Worm (Caenorhabditis elegans) whole organism, young adult: Measurements from ENCODE around the gene srbc-82.

Source experiments
- B0035.1 ChIP-seq: sonication (generic microtip); optimal IDR thresholded peaks from 2 replicates; lab custom pipeline; 2016; ENCODE audit warnings: missing genetic modification characterization, mild to moderate bottlenecking, missing compliant biosample characterization, missing genotype, missing genetic modification reagents
- B0261.1 ChIP-seq: sonication (generic microtip); optimal IDR thresholded peaks from 2 replicates; lab custom pipeline; 2016; ENCODE audit warnings: mild to moderate bottlenecking, missing genetic modification characterization, moderate library complexity, missing compliant biosample characterization
- B0336.3 ChIP-seq: fragments of 200-800 bp; sonication (Bioruptor generic); IDR thresholded peaks from 2 replicates; pipeline ENCODE4 v1.3.6; 2022; ENCODE audit warnings: missing genetic modification characterization, missing compliant biosample characterization
- D2030.7 ChIP-seq: fragments of 200-800 bp; sonication (Bioruptor generic); IDR thresholded peaks from 2 replicates; pipeline ENCODE4 v1.3.6; 2022; ENCODE audit warnings: missing genetic modification reagents, missing genetic modification characterization, missing compliant biosample characterization
- F23B12.7 ChIP-seq: sonication (generic microtip); optimal IDR thresholded peaks from 2 replicates; lab custom pipeline; 2017; ENCODE audit warnings: missing genetic modification characterization, mild to moderate bottlenecking, missing compliant biosample characterization, antibody characterized with exemption, moderate library complexity; ENCODE audit not compliant: insufficient read depth
- F33H1.4 ChIP-seq: fragments of 200-800 bp; sonication (Bioruptor generic); IDR thresholded peaks from 2 replicates; pipeline ENCODE4 v1.3.6; 2022; ENCODE audit warnings: missing genetic modification reagents, missing genetic modification characterization, missing compliant biosample characterization
- F49E8.2 ChIP-seq: sonication (generic microtip); optimal IDR thresholded peaks from 3 replicates; lab custom pipeline; 2017; ENCODE audit warnings: missing genetic modification characterization, mild to moderate bottlenecking, missing compliant biosample characterization, antibody characterized with exemption, moderate library complexity; ENCODE audit not compliant: insufficient read depth
- K12H6.12 ChIP-seq: fragments of 200-800 bp; sonication (Bioruptor generic); optimal IDR thresholded peaks from 2 replicates; lab custom pipeline; 2018; ENCODE audit warnings: mild to moderate bottlenecking, missing genetic modification characterization, missing compliant biosample characterization
- Y53F4B.3 ChIP-seq: fragments of 200-800 bp; sonication (Bioruptor generic); IDR thresholded peaks from 2 replicates; pipeline ENCODE4 v1.3.6; 2022; ENCODE audit warnings: missing genetic modification reagents, missing genetic modification characterization, missing compliant biosample characterization
- Y56A3A.18 ChIP-seq: fragments of 200-800 bp; sonication (Bioruptor generic); IDR thresholded peaks from 2 replicates; pipeline ENCODE4 v1.3.6; 2022; ENCODE audit warnings: missing genetic modification reagents, missing genetic modification characterization, missing compliant biosample characterization
- Y95B8A.8 ChIP-seq: fragments of 200-800 bp; sonication (Bioruptor generic); IDR thresholded peaks from 2 replicates; pipeline ENCODE4 v1.3.6; 2022; ENCODE audit warnings: missing genetic modification reagents, missing genetic modification characterization, missing compliant biosample characterization
- ZK185.1 ChIP-seq: sonication (generic microtip); optimal IDR thresholded peaks from 2 replicates; lab custom pipeline; 2016; ENCODE audit warnings: mild to moderate bottlenecking, missing genetic modification characterization, missing compliant biosample characterization; ENCODE audit not compliant: poor library complexity, severe bottlenecking
- athp-1 ChIP-seq: sonication (generic microtip); optimal IDR thresholded peaks from 2 replicates; lab custom pipeline; 2017; ENCODE audit warnings: mild to moderate bottlenecking, missing genetic modification characterization, missing compliant biosample characterization
- bed-1 ChIP-seq: fragments of 200-800 bp; sonication (Bioruptor generic); IDR thresholded peaks from 2 replicates; pipeline ENCODE4 v1.3.6; 2022; ENCODE audit warnings: missing genetic modification reagents, missing genetic modification characterization, missing compliant biosample characterization
- ceh-40 ChIP-seq: fragments of 200-800 bp; sonication (Bioruptor generic); IDR thresholded peaks from 2 replicates; pipeline ENCODE4 v1.3.6; 2022; ENCODE audit warnings: missing genetic modification characterization, missing compliant biosample characterization
- chd-7 ChIP-seq: sonication (generic microtip); optimal IDR thresholded peaks from 2 replicates; lab custom pipeline; 2016; ENCODE audit warnings: mild to moderate bottlenecking, missing genetic modification characterization, moderate library complexity, missing compliant biosample characterization
- die-1 ChIP-seq: sonication (generic microtip); optimal IDR thresholded peaks from 2 replicates; lab custom pipeline; 2016; ENCODE audit warnings: missing genotype, mild to moderate bottlenecking, missing genetic modification characterization, missing compliant biosample characterization
- dox-1 ChIP-seq: fragments of 200-800 bp; sonication (Bioruptor generic); IDR thresholded peaks from 2 replicates; pipeline ENCODE4 v1.3.6; 2022; ENCODE audit warnings: missing genetic modification reagents, missing genetic modification characterization, missing compliant biosample characterization
- efl-1 ChIP-seq: fragments of 150-350 bp; optimal IDR thresholded peaks from 2 replicates; lab custom pipeline; 2014; ENCODE audit warnings: missing biosample characterization, missing genetic modification reagents, missing genetic modification characterization
- egl-44 ChIP-seq: fragments of 200-800 bp; sonication (Bioruptor generic); IDR thresholded peaks from 2 replicates; pipeline ENCODE4 v1.3.6; 2022; ENCODE audit warnings: missing genetic modification reagents, missing genetic modification characterization, missing compliant biosample characterization
- egrh-3 ChIP-seq: fragments of 200-800 bp; sonication (Bioruptor generic); IDR thresholded peaks from 2 replicates; pipeline ENCODE4 v1.3.6; 2022; ENCODE audit warnings: missing genetic modification reagents, missing genetic modification characterization, missing compliant biosample characterization
- ekl-4 ChIP-seq: fragments of 200-800 bp; sonication (Bioruptor generic); IDR thresholded peaks from 2 replicates; pipeline ENCODE4 v1.3.6; 2022; ENCODE audit warnings: missing genetic modification reagents, missing genetic modification characterization, missing compliant biosample characterization
- let-607 ChIP-seq, 2 experiments: fragments of 200-800 bp in 1 of 2; sonication (Bioruptor generic) in 1 of 2; sonication (generic microtip) in 1 of 2; optimal IDR thresholded peaks; 2 replicates each; lab custom pipeline; 2016 to 2018; ENCODE audit warnings: mild to moderate bottlenecking in 2 of 2, missing compliant biosample characterization in 2 of 2, missing genetic modification characterization in 2 of 2, moderate library complexity in 2 of 2, missing genotype in 1 of 2
- lin-35 ChIP-seq, 3 experiments: fragments of 150-350 bp in 2 of 3; sonication (generic microtip) in 1 of 3; optimal IDR thresholded peaks; 2 replicates each; lab custom pipeline; 2014 to 2018; ENCODE audit warnings: missing biosample characterization in 3 of 3, missing genetic modification characterization in 3 of 3, missing genetic modification reagents in 3 of 3
- lin-40 ChIP-seq: sonication (generic microtip); optimal IDR thresholded peaks from 2 replicates; lab custom pipeline; 2016; ENCODE audit warnings: missing genetic modification characterization, mild to moderate bottlenecking, missing compliant biosample characterization, missing genotype, missing genetic modification reagents
- lin-54 ChIP-seq: fragments of 200-800 bp; sonication (Bioruptor generic); optimal IDR thresholded peaks from 2 replicates; lab custom pipeline; 2018; ENCODE audit warnings: mild to moderate bottlenecking, missing genetic modification characterization, missing compliant biosample characterization
- madf-10 ChIP-seq: sonication (generic microtip); optimal IDR thresholded peaks from 2 replicates; lab custom pipeline; 2016; ENCODE audit warnings: mild to moderate bottlenecking, missing genetic modification characterization, missing compliant biosample characterization
- madf-8 ChIP-seq: fragments of 200-800 bp; sonication (Bioruptor generic); conservative IDR thresholded peaks from 2 replicates; pipeline ENCODE4 v1.3.6; 2022; ENCODE audit warnings: missing genetic modification reagents, missing genetic modification characterization, missing compliant biosample characterization
- mcd-1 ChIP-seq: fragments of 200-800 bp; sonication (Bioruptor generic); IDR thresholded peaks from 2 replicates; pipeline ENCODE4 v1.3.6; 2022; ENCODE audit warnings: missing genetic modification reagents, missing genetic modification characterization, missing compliant biosample characterization
- mxl-1 ChIP-seq: sonication (generic microtip); optimal IDR thresholded peaks from 2 replicates; lab custom pipeline; 2016; ENCODE audit warnings: missing genetic modification characterization, missing compliant biosample characterization
- nfya-1 ChIP-seq: sonication (generic microtip); optimal IDR thresholded peaks from 2 replicates; lab custom pipeline; 2017; ENCODE audit warnings: antibody characterized with exemption, missing compliant biosample characterization, missing genetic modification characterization, borderline replicate concordance; ENCODE audit not compliant: insufficient read depth
- nfyb-1 ChIP-seq: fragments of 200-800 bp; sonication (Bioruptor generic); IDR thresholded peaks from 2 replicates; pipeline ENCODE4 v1.3.6; 2022; ENCODE audit warnings: missing genetic modification reagents, missing genetic modification characterization, missing compliant biosample characterization
- nhr-80 ChIP-seq: sonication (generic microtip); optimal IDR thresholded peaks from 2 replicates; lab custom pipeline; 2016; ENCODE audit warnings: missing genetic modification characterization, missing compliant biosample characterization
- nhr-90 ChIP-seq: sonication (generic microtip); optimal IDR thresholded peaks from 2 replicates; lab custom pipeline; 2016; ENCODE audit warnings: missing genotype, mild to moderate bottlenecking, missing genetic modification characterization, missing compliant biosample characterization
- pbrm-1 ChIP-seq: fragments of 200-800 bp; sonication (Bioruptor generic); IDR thresholded peaks from 2 replicates; pipeline ENCODE4 v1.3.6; 2022; ENCODE audit warnings: missing genetic modification reagents, missing genetic modification characterization, missing compliant biosample characterization
- rpc-1 ChIP-seq, 2 experiments: fragments of 150-350 bp in 1 of 2; sonication (generic microtip) in 1 of 2; optimal IDR thresholded peaks; 2 replicates each; lab custom pipeline; 2014 to 2018; ENCODE audit warnings: missing biosample characterization in 1 of 2, missing genetic modification characterization in 1 of 2, missing genetic modification reagents in 1 of 2, missing genotype in 1 of 2
- snpc-1.1 ChIP-seq: sonication (generic microtip); optimal IDR thresholded peaks from 2 replicates; lab custom pipeline; 2017; ENCODE audit warnings: missing genetic modification characterization, mild to moderate bottlenecking, missing compliant biosample characterization, antibody characterized with exemption, moderate library complexity, missing genotype, missing genetic modification reagents; ENCODE audit not compliant: insufficient read depth
- tbp1 ChIP-seq: fragments of 200-800 bp; sonication (Bioruptor generic); optimal IDR thresholded peaks from 2 replicates; lab custom pipeline; 2018; ENCODE audit warnings: mild to moderate bottlenecking, missing genetic modification characterization, missing compliant biosample characterization
- unc-62 ChIP-seq: fragments of 150-350 bp; optimal IDR thresholded peaks from 2 replicates; lab custom pipeline; 2014; ENCODE audit warnings: missing biosample characterization, missing genetic modification reagents, missing genetic modification characterization
- ztf-18 ChIP-seq: sonication (generic microtip); optimal IDR thresholded peaks from 2 replicates; lab custom pipeline; 2016; ENCODE audit warnings: missing genotype, mild to moderate bottlenecking, missing genetic modification characterization, missing compliant biosample characterization
- ztf-25 ChIP-seq: fragments of 200-800 bp; sonication (Bioruptor generic); IDR thresholded peaks from 2 replicates; pipeline ENCODE4 v1.3.6; 2022; ENCODE audit warnings: missing genetic modification reagents, missing genetic modification characterization, missing compliant biosample characterization
- ztf-6 ChIP-seq: fragments of 200-800 bp; sonication (Bioruptor generic); IDR thresholded peaks from 2 replicates; pipeline ENCODE4 v1.3.6; 2022; ENCODE audit warnings: missing genetic modification reagents, missing genetic modification characterization, missing compliant biosample characterization

The srbc-82 gene

ce11 chrV:16333412-16333811 is 33.0 kb downstream of the srbc-82 start, which contains the start of gene srh-167:
TSS of gene srh-167 (plus strand) at chrV:16333712.
- TF ChIP-seq F33H1.4 = no peak
- TF ChIP-seq egrh-3 = no peak
- TF ChIP-seq bed-1 (GFP tag; lab: Robert Waterston, UW) = no peak
- no peak for TF ChIP-seq nfya-1

ce11 chrV:16336326-16336725 is 36.0 kb downstream of the srbc-82 start, which contains the start of gene srw-87:
TSS of gene srw-87 (plus strand) at chrV:16336626.
- TF ChIP-seq unc-62 (GFP tag; lab: Kevin White, UChicago) (no peak), ZK185.1 (tag; lab: Kevin White, UChicago) (no peak), ztf-6 (GFP tag; lab: Robert Waterston, UW) (no peak), B0336.3 (GFP tag; lab: Robert Waterston, UW) (no peak), lin-35 (GFP tag; optimal IDR thresholded peaks at IDR 0.05; lab: Kevin White, UChicago) (no peak), die-1 (tag; lab: Kevin White, UChicago) (no peak), bed-1 (GFP tag; lab: Robert Waterston, UW) (no peak), Y53F4B.3 (GFP tag; lab: Robert Waterston, UW) (no peak), madf-8 (GFP tag; lab: Robert Waterston, UW) (no peak), lin-54 (GFP tag; lab: Kevin White, UChicago) (no peak), nhr-80 (tag; lab: Kevin White, UChicago) (no peak), K12H6.12 (tag; lab: Kevin White, UChicago) (no peak)

ce11 chrV:16338287-16339092 is 38.1 kb downstream of the srbc-82 start, which contains the start of gene slc-9B.2:
TSS of gene slc-9B.2 (plus strand) at chrV:16339042.
- peak; percentile 60; the same call in 1 of the 2 replicates for TF ChIP-seq Y56A3A.18
- peak; percentile 25 for TF ChIP-seq B0035.1
- peak; percentile 66 for TF ChIP-seq ekl-4
- peak; percentile 25 for TF ChIP-seq lin-40 (tag; lab: Kevin White, UChicago)
- peak; percentile 75 for TF ChIP-seq B0261.1 (tag; lab: Kevin White, UChicago)
- TF ChIP-seq F23B12.7 = peak; percentile 40
- peak; percentile 85 for TF ChIP-seq tbp1
- peak; percentile 18 for TF ChIP-seq snpc-1.1
- peak; percentile 2 for TF ChIP-seq efl-1 (GFP tag; lab: Kevin White, UChicago)
- peak; percentile 69 for TF ChIP-seq nhr-80 (tag; lab: Kevin White, UChicago)
- peak; percentile 16 for TF ChIP-seq mxl-1 (tag; lab: Kevin White, UChicago)
- peak; percentile 49 for TF ChIP-seq madf-10
- TF ChIP-seq let-607 (tag; optimal IDR thresholded peaks at IDR 0.05; lab: Kevin White, UChicago) = peak in 1 of 2 experiments; percentile 24
- peak; percentile 54 for TF ChIP-seq mcd-1 (GFP tag; lab: Robert Waterston, UW)
- peak; percentile 82 for TF ChIP-seq nfyb-1 (GFP tag; lab: Robert Waterston, UW)
- TF ChIP-seq F49E8.2 (tag; lab: Kevin White, UChicago) = peak; percentile 54
- peak; percentile 23 for TF ChIP-seq chd-7
- TF ChIP-seq ztf-18 (tag; lab: Kevin White, UChicago) = peak; percentile 60
- TF ChIP-seq pbrm-1 (GFP tag; lab: Robert Waterston, UW) = peak; percentile 62; the same call in 1 of the 2 replicates
- peak; percentile 46 for TF ChIP-seq die-1 (tag; lab: Kevin White, UChicago)
- TF ChIP-seq Y95B8A.8 (GFP tag; lab: Robert Waterston, UW) = 0 out of 2 replicates have a peak, but pooled peaks have one; percentile 11
- peak; percentile 34; the same call in 1 of the 2 replicates for TF ChIP-seq ceh-40 (GFP tag; lab: Robert Waterston, UW)
- TF ChIP-seq athp-1 (tag; lab: Kevin White, UChicago) = peak; percentile 11
- peak; percentile 41 for TF ChIP-seq nhr-90 (tag; lab: Kevin White, UChicago)
- TF ChIP-seq ztf-25 (GFP tag; lab: Robert Waterston, UW) = 0 out of 2 replicates have a peak, but pooled peaks have one; percentile 40
- 0 out of 2 replicates have a peak, but pooled peaks have one; percentile 31 for TF ChIP-seq egl-44 (GFP tag; lab: Robert Waterston, UW)
- TF ChIP-seq D2030.7 (GFP tag; lab: Robert Waterston, UW) = peak; percentile 63
- TF ChIP-seq rpc-1 (optimal IDR thresholded peaks at IDR 0.05; lab: Kevin White, UChicago) = peak; percentile 63
- TF ChIP-seq rpc-1 (tag; optimal IDR thresholded peaks at IDR 0.05; lab: Kevin White, UChicago) = peak; percentile 80
- TF ChIP-seq dox-1 (GFP tag; lab: Robert Waterston, UW) = peak; percentile 69; the same call in 1 of the 2 replicates
